Worm (Caenorhabditis elegans) whole organism, L4/young adult: ENCODE measurements around the gene unc-23.

Source experiments
- dao-5 ChIP-seq: sonication (generic microtip); optimal IDR thresholded peaks from 2 replicates; lab custom pipeline; 2016; ENCODE audit warnings: missing genotype, missing genetic modification characterization, moderate library complexity, missing compliant biosample characterization
- him-1 ChIP-seq: sonication (generic microtip); optimal IDR thresholded peaks from 2 replicates; lab custom pipeline; 2016; ENCODE audit warnings: missing genotype, missing genetic modification reagents, missing genetic modification characterization, missing compliant biosample characterization

- TF ChIP-seq dao-5, result no peak
- TF ChIP-seq him-1, result no peak
Measured at ce11 chrV:8939424-8940065, 3.4 kb downstream of the unc-23 start.
